Fruit fly (Drosophila melanogaster): ENCODE results near the gene CG6813.

CG6813 gene

dm6 chr3R:11589764-11590358 lies 36.6 kb downstream of the CG6813 start, which contains the start of gene CG6791 (continued):
- TF ChIP-seq sna (GFP tag; IDR thresholded peaks at IDR 0.05; ENCODE audit: partially characterized antibody), result peak; percentile 78
- TF ChIP-seq wor (GFP tag; IDR thresholded peaks at IDR 0.05), result no peak
- TF ChIP-seq ewg (GFP tag; optimal IDR thresholded peaks at IDR 0.05), result peak; percentile 15
- TF ChIP-seq CG15514 (GFP tag; optimal IDR thresholded peaks at IDR 0.05), result peak; percentile 57

- TF ChIP-seq luna (GFP tag; optimal IDR thresholded peaks at IDR 0.05) (no peak), crp (GFP tag; optimal IDR thresholded peaks at IDR 0.05) (peak in 1 of 2 experiments; percentile 10), da (GFP tag; optimal IDR thresholded peaks at IDR 0.05) (no peak), Dp (GFP tag; optimal IDR thresholded peaks at IDR 0.05) (no peak), Nf-YA (GFP tag; IDR thresholded peaks at IDR 0.05) (peak; percentile 64; the same call in 1 of the 2 replicates), btn (GFP tag; optimal IDR thresholded peaks at IDR 0.05) (peak; percentile 65), CG10543 (GFP tag; optimal IDR thresholded peaks at IDR 0.05) (no peak), CG2120 (GFP tag; optimal IDR thresholded peaks at IDR 0.05) (peak; percentile 60), CG11456 (GFP tag; IDR thresholded peaks at IDR 0.05) (peak; percentile 11; the same call in 1 of the 3 replicates), CG13624 (GFP tag; optimal IDR thresholded peaks at IDR 0.05) (peak; percentile 51), ase (GFP tag; IDR thresholded peaks at IDR 0.05) (peak; percentile 63; the same call in 1 of the 3 replicates), CG4360 (GFP tag; IDR thresholded peaks at IDR 0.05) (no peak; the same call in 1 of the 2 replicates), CG16779 (GFP tag; IDR thresholded peaks at IDR 0.05) (0 out of 2 replicates have a peak, but pooled peaks have one; percentile 34), Six4 (GFP tag; optimal IDR thresholded peaks at IDR 0.05) (peak; percentile 53), Ptx1 (GFP tag; IDR thresholded peaks at IDR 0.05) (peak; percentile 87), CG2202 (tag; optimal IDR thresholded peaks at IDR 0.05) (no peak), CG1647 (GFP tag; optimal IDR thresholded peaks at IDR 0.05) (peak; percentile 6), CG18764 (GFP tag; optimal IDR thresholded peaks at IDR 0.05) (peak; percentile 23), CG1024 (GFP tag; IDR thresholded peaks at IDR 0.05) (peak; percentile 71), Adf1 (GFP tag; IDR thresholded peaks at IDR 0.05) (no peak), crc (GFP tag; optimal IDR thresholded peaks at IDR 0.05) (peak; percentile 23), CG6765 (GFP tag; optimal IDR thresholded peaks at IDR 0.05) (peak; percentile 11), Awh (GFP tag; IDR thresholded peaks at IDR 0.05) (peak; percentile 89), CG1602 (GFP tag; optimal IDR thresholded peaks at IDR 0.05) (peak; percentile 26), shn (GFP tag; optimal IDR thresholded peaks at IDR 0.05) (peak; percentile 64), mirr (GFP tag; optimal IDR thresholded peaks at IDR 0.05) (no peak), sima (GFP tag; optimal IDR thresholded peaks at IDR 0.05) (no peak), onecut (GFP tag; IDR thresholded peaks at IDR 0.05) (peak; percentile 56), CG10321 (GFP tag; IDR thresholded peaks at IDR 0.05) (no peak), CG9876 (GFP tag; optimal IDR thresholded peaks at IDR 0.05) (no peak), CG6791 (GFP tag; IDR thresholded peaks at IDR 0.05; ENCODE audit: partially characterized antibody) (no peak), pb (GFP tag; optimal IDR thresholded peaks at IDR 0.05) (peak; percentile 55), seq (GFP tag; IDR thresholded peaks at IDR 0.05) (peak; percentile 83), D (optimal IDR thresholded peaks at IDR 0.05) (no peak), D (GFP tag; optimal IDR thresholded peaks at IDR 0.05) (peak; percentile 48), CG2889 (GFP tag; IDR thresholded peaks at IDR 0.05) (peak; percentile 60; the same call in 1 of the 3 replicates), ewg (GFP tag; optimal IDR thresholded peaks at IDR 0.05) (peak; percentile 56), D19A (tag; optimal IDR thresholded peaks at IDR 0.05) (peak; percentile 62), dati (GFP tag; IDR thresholded peaks at IDR 0.05) (peak; percentile 73), CG12219 (GFP tag; optimal IDR thresholded peaks at IDR 0.05) (peak; percentile 63), H15 (GFP tag; IDR thresholded peaks at IDR 0.05) (peak; percentile 68; the same call in 2 of the 3 replicates), CG17359 (tag; optimal IDR thresholded peaks at IDR 0.05) (peak; percentile 85), Eip74EF (GFP tag; optimal IDR thresholded peaks at IDR 0.05) (peak in 1 of 2 experiments; percentile 52), CG18262 (tag; optimal IDR thresholded peaks at IDR 0.05) (peak; percentile 66), Aef1 (GFP tag; IDR thresholded peaks at IDR 0.05) (peak; percentile 64; the same call in 2 of the 3 replicates), CG9932 (GFP tag; IDR thresholded peaks at IDR 0.05) (no peak)
Measured at dm6 chr3R:11582253-11582589, 44.2 kb downstream of the CG6813 start.

Measured in whole organism, embryonic.